Worm (Caenorhabditis elegans): ENCODE data around the gene K02A6.2.
A peak's percentile ranks its signal among the peaks of the same experiment; 100 is the strongest.

The K02A6.2 gene

DNA sequence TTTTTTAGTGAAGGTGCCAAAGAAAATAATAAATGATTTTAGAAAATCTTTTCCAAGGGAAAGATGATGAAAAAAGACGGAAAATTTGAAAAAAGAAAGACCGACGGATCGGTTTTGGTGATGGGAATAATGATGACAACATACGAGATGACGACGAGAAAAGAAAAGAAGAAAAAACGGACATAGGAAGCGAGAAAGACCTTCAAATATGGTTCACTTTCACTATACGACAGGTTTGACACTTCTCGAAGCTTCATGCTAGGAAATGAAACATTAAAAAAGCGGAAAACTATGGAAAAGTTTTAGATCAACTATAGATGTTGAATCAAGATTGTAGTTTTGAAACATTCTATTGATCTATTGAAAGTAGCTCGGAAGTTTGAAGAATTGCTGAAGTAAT, 24.6 kb downstream of the K02A6.2 start:
- TF ChIP-seq snpc-4 (tag; optimal IDR thresholded peaks at IDR 0.05) (no peak), nhr-12 (tag; optimal IDR thresholded peaks at IDR 0.05) (no peak)

DNA sequence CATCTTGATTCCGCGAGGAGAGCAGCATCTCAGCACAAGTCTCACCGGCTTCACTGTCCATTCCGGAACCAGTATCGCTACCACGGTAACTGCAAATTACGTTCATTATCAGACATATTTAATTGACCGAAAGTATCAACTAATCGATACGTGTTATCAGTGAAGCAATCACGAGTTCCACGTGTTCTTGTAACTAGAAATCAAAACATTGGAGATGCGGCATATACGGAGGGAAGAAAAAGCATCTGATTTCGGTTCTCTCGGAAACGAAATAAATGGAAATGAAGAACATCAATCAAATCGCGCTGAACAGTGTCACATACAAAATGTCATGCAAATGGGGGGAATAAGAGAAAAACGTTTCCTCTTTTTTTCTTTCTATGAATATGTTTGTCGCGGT, 31.6 kb downstream of the K02A6.2 start:
- TF ChIP-seq ztf-11 (tag; optimal IDR thresholded peaks at IDR 0.05) (no peak), drap-1 (GFP tag; optimal IDR thresholded peaks at IDR 0.05) (no peak), ceh-43 (GFP tag; optimal IDR thresholded peaks at IDR 0.05) (no peak), ham-2 (GFP tag; optimal IDR thresholded peaks at IDR 0.05) (no peak), lin-32 (GFP tag; optimal IDR thresholded peaks at IDR 0.05) (no peak), zip-8 (tag; optimal IDR thresholded peaks at IDR 0.05) (no peak), pha-4 (tag; optimal IDR thresholded peaks at IDR 0.05) (no peak), mls-2 (tag; optimal IDR thresholded peaks at IDR 0.05) (no peak), bed-3 (GFP tag; optimal IDR thresholded peaks at IDR 0.05) (no peak), cnd-1 (tag; optimal IDR thresholded peaks at IDR 0.05) (no peak), unc-120 (tag; optimal IDR thresholded peaks at IDR 0.05; ENCODE audit: poor library complexity, severe bottlenecking) (no peak), flh-1 (GFP tag; optimal IDR thresholded peaks at IDR 0.05) (no peak), sem-2 (GFP tag; optimal IDR thresholded peaks at IDR 0.05) (no peak), tbx-8 (GFP tag; optimal IDR thresholded peaks at IDR 0.05) (no peak), blmp-1 (tag; optimal IDR thresholded peaks at IDR 0.05) (no peak), unc-39 (tag; optimal IDR thresholded peaks at IDR 0.05) (no peak), elt-1 (tag; optimal IDR thresholded peaks at IDR 0.05; ENCODE audit: borderline replicate concordance, insufficient read depth) (no peak), hlh-1 (tag; optimal IDR thresholded peaks at IDR 0.05) (no peak), sptf-1 (tag; optimal IDR thresholded peaks at IDR 0.05) (no peak)

DNA sequence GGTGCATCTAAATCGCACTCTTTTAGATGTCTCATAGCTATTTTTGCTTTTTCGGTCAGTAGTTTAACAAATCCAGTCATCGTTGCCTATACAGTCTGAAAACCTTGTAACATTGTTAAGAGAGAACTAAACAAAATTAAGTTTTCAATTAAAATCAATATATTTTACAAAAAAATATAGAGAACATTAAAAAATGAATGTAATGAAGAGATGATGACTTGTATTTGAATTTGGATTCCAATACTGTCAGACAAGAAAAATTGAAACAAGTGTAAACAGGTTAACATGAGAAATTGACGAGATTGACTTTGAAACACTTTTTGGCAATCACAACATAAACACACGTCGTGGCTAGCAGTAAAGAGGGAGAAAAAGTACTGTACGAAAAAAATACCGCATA, 39.8 kb downstream of the K02A6.2 start, which contains the start of gene C17H11.5:
Gene C17H11.5 (minus strand): TSS at position 101 of the 400 bp plus-strand sequence.
- TF ChIP-seq bed-3 (GFP tag; optimal IDR thresholded peaks at IDR 0.05) (no peak), pha-4 (tag; optimal IDR thresholded peaks at IDR 0.05) (no peak), ceh-83 (GFP tag; optimal IDR thresholded peaks at IDR 0.05) (no peak), nhr-237 (tag; optimal IDR thresholded peaks at IDR 0.05) (no peak), drap-1 (GFP tag; optimal IDR thresholded peaks at IDR 0.05) (no peak), lin-32 (GFP tag; optimal IDR thresholded peaks at IDR 0.05) (no peak), sem-2 (GFP tag; optimal IDR thresholded peaks at IDR 0.05) (no peak), lin-13 (tag; optimal IDR thresholded peaks at IDR 0.05) (no peak), blmp-1 (tag; optimal IDR thresholded peaks at IDR 0.05) (no peak), mep-1 (tag; optimal IDR thresholded peaks at IDR 0.05) (no peak), zip-8 (tag; optimal IDR thresholded peaks at IDR 0.05) (no peak), elt-1 (tag; optimal IDR thresholded peaks at IDR 0.05; ENCODE audit: borderline replicate concordance, insufficient read depth) (no peak), snpc-4 (tag; optimal IDR thresholded peaks at IDR 0.05) (no peak), tbx-8 (GFP tag; optimal IDR thresholded peaks at IDR 0.05) (no peak), ztf-11 (tag; optimal IDR thresholded peaks at IDR 0.05) (no peak), ceh-43 (GFP tag; optimal IDR thresholded peaks at IDR 0.05) (no peak), elt-3 (tag; optimal IDR thresholded peaks at IDR 0.05) (no peak), sptf-1 (tag; optimal IDR thresholded peaks at IDR 0.05) (no peak), cnd-1 (tag; optimal IDR thresholded peaks at IDR 0.05) (no peak)

DNA sequence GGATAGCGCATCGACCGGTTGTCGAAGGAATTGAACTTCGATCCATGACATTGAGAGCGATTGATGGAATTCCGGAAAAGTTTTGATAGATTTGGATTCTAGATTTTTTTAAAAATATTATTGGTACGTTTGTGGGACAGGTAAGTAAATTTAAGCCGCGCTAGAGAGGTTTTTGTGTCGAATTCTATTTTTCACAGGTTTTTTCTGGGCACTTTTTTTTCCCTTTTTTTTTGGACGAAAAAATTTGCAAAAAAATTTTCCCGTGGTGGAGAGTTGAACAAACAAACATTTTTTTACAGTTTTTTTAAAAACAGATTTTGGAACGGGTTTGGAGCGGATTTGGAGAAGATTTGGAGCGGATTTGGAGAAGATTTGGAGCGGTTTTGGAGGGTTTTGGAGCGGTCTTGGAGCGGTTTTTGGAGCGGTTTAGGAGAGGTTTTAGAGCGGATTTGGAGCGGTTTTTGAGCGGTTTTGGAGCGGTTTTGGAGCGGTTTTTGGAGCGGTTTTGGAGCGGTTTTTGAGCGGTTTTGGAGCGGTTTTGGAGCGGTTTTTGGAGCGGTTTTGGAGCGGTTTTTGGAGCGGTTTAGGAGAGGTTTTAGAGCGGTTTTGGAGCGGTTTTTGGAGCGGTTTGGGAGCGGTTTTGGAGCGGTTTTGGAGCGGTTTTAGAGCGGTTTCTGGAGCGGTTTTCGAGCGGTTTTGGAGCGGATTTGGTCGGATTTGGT, 43.1 kb downstream of the K02A6.2 start, which contains the start of gene C17H11.4:
Gene C17H11.4 (minus strand): TSS at position 51 of the 722 bp plus-strand sequence.
- TF ChIP-seq mls-2 (tag; optimal IDR thresholded peaks at IDR 0.05) (peak; percentile 56), ceh-83 (GFP tag; optimal IDR thresholded peaks at IDR 0.05) (peak; percentile 42), M03D4.4 (tag; optimal IDR thresholded peaks at IDR 0.05) (peak; percentile 32), sptf-1 (tag; optimal IDR thresholded peaks at IDR 0.05) (peak; percentile 51)

All from whole organism, mixed stage, embryonic.